Worm (Caenorhabditis elegans) whole organism, L4/young adult: Measurements from ENCODE around the gene nhr-192.

Experiments
- dao-5 ChIP-seq: sonication (generic microtip); optimal IDR thresholded peaks from 2 replicates; lab custom pipeline; 2016; ENCODE audit warnings: missing genotype, missing genetic modification characterization, moderate library complexity, missing compliant biosample characterization
- him-1 ChIP-seq: sonication (generic microtip); optimal IDR thresholded peaks from 2 replicates; lab custom pipeline; 2016; ENCODE audit warnings: missing genotype, missing genetic modification reagents, missing genetic modification characterization, missing compliant biosample characterization

- TF ChIP-seq dao-5 (tag; lab: Kevin White, UChicago) (no peak), him-1 (tag; lab: Kevin White, UChicago) (no peak)
Measured at ce11 chrV:10111129-10111528, 40.7 kb upstream of the nhr-192 start.
